Worm (Caenorhabditis elegans): ENCODE results near the gene gst-1.

Gene gst-1

DNA sequence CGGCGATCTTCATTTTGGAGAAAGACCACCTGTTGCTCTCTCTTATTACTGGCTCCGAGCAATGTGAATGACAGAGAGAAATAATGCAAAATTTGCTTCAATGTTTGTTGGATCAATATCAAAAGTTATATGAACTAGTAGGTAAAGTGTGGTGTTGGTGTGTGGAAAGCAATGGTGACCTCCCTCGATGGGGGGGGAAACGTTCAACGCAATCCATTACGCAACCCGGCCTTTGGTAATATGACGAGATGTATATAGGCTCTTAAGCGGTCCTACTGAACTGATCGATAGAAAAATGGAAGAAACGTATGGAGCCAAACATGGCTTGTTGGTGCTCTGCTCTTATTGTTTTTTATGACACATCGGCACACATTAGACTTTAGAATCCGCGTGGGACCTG, 50.6 kb downstream of the gst-1 start:
- TF ChIP-seq klf-2 (GFP tag; conservative IDR thresholded peaks at IDR 0.05) (no peak), ref-1 (GFP tag; conservative IDR thresholded peaks at IDR 0.05) (no peak), ztf-29 (GFP tag; IDR thresholded peaks at IDR 0.05) (no peak), ztf-23 (GFP tag; IDR thresholded peaks at IDR 0.05) (no peak), T22C8.4 (GFP tag; IDR thresholded peaks at IDR 0.05) (no peak; the same call in 1 of the 2 replicates), cog-1 (tag; optimal IDR thresholded peaks at IDR 0.05) (no peak), med-1 (GFP tag; optimal IDR thresholded peaks at IDR 0.05; ENCODE audit: insufficient read depth) (no peak), tab-1 (GFP tag; IDR thresholded peaks at IDR 0.05) (no peak), flt-1 (GFP tag; IDR thresholded peaks at IDR 0.05) (no peak)
